Fruit fly (Drosophila melanogaster): ENCODE measurements around the gene CG6652.

- TF ChIP-seq psq (optimal IDR thresholded peaks at IDR 0.05), result no peak
- TF ChIP-seq Sin3A (optimal IDR thresholded peaks at IDR 0.05), result no peak
- no peak for TF ChIP-seq ttk (optimal IDR thresholded peaks at IDR 0.05)
Measured at dm6 chr3L:17042297-17042921, 19.8 kb upstream of the CG6652 start, which contains the start of the genes scaf6 and Papst2.
